Fruit fly (Drosophila melanogaster): Measurements from ENCODE around the gene wntD.

Gene wntD

DNA sequence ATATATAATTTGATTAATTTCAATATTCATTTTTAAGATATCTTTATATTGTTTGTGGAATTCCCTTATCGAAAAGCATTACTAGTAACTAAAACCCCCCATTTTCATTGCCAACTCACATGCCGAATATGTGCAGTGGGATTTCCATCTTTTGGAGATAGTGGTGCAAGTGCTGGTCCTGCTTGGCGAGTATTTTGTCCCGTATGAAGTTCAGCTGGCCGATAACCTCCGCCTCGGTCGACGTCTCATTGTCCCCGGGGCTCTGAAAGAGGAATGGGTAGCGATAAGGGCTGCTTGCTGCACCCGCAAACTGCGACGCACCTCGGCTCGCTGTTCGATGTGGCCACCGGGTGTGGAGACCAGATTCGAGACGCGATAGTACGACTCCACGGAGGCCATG is 22.4 kb downstream of the wntD start:
- TF ChIP-seq EcR (GFP tag; optimal IDR thresholded peaks at IDR 0.05) (no peak), usp (GFP tag; optimal IDR thresholded peaks at IDR 0.05) (no peak), psq (optimal IDR thresholded peaks at IDR 0.05) (no peak), pan (optimal IDR thresholded peaks at IDR 0.05) (no peak), CG8478 (optimal IDR thresholded peaks at IDR 0.05) (no peak)

DNA sequence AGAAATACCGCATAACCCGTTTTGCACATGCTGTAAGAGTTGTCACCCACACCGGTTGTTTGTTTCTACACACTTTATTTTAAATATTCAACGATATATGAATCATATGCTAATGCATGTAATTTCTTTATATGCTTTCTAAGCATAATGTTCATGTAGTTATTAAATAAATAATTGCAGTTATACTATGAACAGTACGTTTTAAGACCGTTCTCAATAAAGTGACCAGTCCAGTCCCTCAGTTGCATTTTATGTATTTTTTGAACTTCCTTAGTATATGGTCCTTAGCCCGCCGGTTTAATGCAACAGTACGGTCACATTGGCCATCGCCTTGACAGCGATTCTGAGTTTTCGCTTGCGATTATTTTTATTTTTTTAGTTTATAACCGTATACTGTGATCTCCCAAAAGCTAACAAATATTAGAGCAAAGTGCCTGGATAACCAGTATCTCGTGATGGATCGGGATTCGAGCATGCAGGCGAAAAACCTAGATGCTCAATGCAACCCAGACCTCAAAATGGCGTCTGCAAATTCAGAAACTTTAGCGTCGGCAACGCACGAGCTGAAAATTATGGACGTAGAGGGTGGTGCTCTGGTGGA is 28.8 kb downstream of the wntD start, which contains the start of gene Ravus:
Ravus (minus strand) TSS at position 1 of the 601 bp plus-strand sequence.
- no peak for TF ChIP-seq Dll (optimal IDR thresholded peaks at IDR 0.05)
- TF ChIP-seq CG8478 (optimal IDR thresholded peaks at IDR 0.05), result no peak
- no peak for TF ChIP-seq EcR (GFP tag; optimal IDR thresholded peaks at IDR 0.05)
- no peak for TF ChIP-seq pan (optimal IDR thresholded peaks at IDR 0.05)
- TF ChIP-seq psq (optimal IDR thresholded peaks at IDR 0.05), result no peak
- no peak for TF ChIP-seq usp (GFP tag; optimal IDR thresholded peaks at IDR 0.05)

DNA sequence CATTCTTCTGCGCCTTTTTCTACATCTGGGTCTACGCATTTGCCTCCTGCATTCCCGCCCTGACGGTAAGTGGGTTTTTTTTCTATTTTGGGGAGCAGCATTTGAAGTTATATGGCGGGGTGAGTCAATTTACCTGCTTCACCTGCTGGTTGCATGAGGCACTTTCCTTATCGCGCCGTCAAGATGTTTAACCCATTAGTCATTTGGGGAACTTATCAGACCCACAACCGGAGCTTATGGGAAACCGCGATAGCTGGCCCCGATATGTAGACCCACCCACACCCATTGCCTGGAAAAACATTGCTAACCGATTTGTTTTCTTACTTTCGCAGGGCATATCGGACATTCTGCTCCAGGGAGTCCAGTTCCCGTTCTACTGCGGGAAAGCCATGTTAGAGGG is 31.3 kb downstream of the wntD start:
- TF ChIP-seq EcR (GFP tag; optimal IDR thresholded peaks at IDR 0.05), result no peak
- TF ChIP-seq Dll (optimal IDR thresholded peaks at IDR 0.05), result no peak
- no peak for TF ChIP-seq psq (optimal IDR thresholded peaks at IDR 0.05)
- no peak for TF ChIP-seq CG8478 (optimal IDR thresholded peaks at IDR 0.05)
- TF ChIP-seq usp (GFP tag; optimal IDR thresholded peaks at IDR 0.05), result no peak
- TF ChIP-seq pan (optimal IDR thresholded peaks at IDR 0.05), result no peak

DNA sequence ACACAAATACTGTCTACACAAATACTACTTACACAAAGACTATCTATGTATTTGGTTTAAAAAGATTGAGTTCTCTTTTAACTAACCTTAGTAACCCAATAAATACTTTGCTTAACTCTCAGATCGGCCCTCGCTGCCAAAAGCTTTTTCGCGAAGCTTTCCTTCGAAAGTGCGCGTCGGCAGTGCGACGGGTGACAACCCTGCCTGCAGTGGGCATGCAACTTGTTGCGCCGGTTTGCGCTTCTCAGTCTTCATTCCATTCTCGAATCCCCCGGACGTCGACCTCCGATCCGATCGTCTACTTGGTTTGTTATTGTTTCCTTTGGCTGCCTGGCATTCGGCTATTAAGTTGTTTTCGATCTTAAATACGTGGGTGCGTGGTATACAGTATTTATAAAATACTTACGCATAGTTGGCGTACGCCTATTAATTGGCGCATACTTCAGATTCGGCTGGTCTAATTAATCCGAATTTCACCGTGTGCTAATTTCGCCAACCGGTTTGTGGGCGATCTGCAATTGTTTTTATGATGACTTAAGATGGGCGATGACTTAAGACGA is 32.8 kb downstream of the wntD start, which contains the start of gene CG11686:
CG11686 (plus strand) TSS at position 243 of the 560 bp plus-strand sequence.
- TF ChIP-seq psq (optimal IDR thresholded peaks at IDR 0.05) (no peak), usp (GFP tag; optimal IDR thresholded peaks at IDR 0.05) (no peak), Dll (optimal IDR thresholded peaks at IDR 0.05) (no peak), pan (optimal IDR thresholded peaks at IDR 0.05) (no peak), EcR (GFP tag; optimal IDR thresholded peaks at IDR 0.05) (no peak), CG8478 (optimal IDR thresholded peaks at IDR 0.05) (no peak)

DNA sequence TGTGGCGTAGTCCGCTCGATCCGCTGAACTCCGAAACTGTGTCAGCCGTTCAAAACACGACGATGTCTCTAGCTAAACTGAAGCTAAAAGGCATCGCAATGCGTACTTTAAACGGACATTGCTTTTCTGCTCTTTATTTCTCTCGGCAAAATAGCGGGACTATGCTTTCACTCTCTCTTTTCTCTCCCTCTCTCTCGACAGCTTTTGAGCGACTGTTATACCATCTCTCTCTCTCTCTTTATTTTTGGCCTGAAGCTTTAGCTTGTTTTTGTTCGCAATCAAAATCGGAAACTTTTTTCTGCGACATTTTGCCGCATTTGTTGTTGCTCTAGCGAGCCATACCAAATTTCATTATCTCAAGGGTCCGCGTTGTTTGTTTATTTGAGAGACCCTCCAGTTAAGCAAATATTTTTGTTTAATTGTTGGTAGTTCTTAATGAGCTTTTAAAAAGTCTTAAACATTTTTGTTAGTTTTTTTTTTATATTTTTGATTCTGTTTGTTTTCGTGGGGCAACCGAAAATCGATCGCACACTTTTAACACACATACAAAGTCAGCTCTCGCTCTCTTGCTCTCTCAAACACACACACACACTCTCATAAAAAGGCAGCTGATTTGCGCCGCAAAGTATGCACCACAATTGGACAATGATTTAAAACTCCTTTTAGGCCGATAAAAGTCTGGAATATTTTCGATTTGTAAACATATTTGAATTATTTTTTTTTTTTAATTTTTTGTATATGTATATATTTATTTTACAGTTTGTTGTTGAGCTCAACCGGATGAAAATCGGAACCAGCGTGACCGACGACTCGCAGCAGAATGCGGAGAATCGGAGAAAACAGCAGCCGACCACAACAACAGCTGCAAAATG is 34.1 kb downstream of the wntD start, which contains the start of gene Ace:
Ace (minus strand) TSS at position 822 of the 872 bp plus-strand sequence.
- TF ChIP-seq EcR (GFP tag; optimal IDR thresholded peaks at IDR 0.05) (no peak), psq (optimal IDR thresholded peaks at IDR 0.05) (no peak), Dll (optimal IDR thresholded peaks at IDR 0.05) (no peak), CG8478 (optimal IDR thresholded peaks at IDR 0.05) (no peak), pan (optimal IDR thresholded peaks at IDR 0.05) (no peak), usp (GFP tag; optimal IDR thresholded peaks at IDR 0.05) (no peak)

DNA sequence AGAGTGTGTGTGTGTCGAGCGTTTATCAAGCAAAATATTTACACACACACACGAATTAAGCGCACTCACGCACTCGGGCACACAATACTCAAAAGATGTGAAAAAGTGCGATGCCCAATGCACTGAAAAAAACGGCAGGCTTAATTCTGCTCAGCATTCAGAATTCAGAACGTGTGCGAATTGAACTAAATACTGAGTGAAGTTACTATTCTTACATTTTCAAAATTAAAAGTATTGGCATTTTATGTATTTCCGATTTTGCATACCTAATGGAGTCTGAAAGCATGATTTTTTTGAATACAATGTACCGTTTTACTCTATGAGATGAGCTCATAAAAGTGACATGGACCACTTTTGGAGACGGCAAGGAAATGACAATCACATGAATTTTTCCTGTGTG is 35.9 kb downstream of the wntD start:
- TF ChIP-seq psq (optimal IDR thresholded peaks at IDR 0.05) (no peak), CG8478 (optimal IDR thresholded peaks at IDR 0.05) (no peak), usp (GFP tag; optimal IDR thresholded peaks at IDR 0.05) (no peak), pan (optimal IDR thresholded peaks at IDR 0.05) (no peak), EcR (GFP tag; optimal IDR thresholded peaks at IDR 0.05) (no peak), Dll (optimal IDR thresholded peaks at IDR 0.05) (no peak)
